Worm (Caenorhabditis elegans): Measurements from ENCODE around the gene gck-1.

Gene gck-1

ce11 chrV:8949873-8950272, 2.3 kb downstream of the gck-1 start:
- TF ChIP-seq hlh-6 (tag; optimal IDR thresholded peaks at IDR 0.05), result no peak
- no peak for TF ChIP-seq zip-5 (tag; optimal IDR thresholded peaks at IDR 0.05)
- no peak for TF ChIP-seq hlh-8 (tag; optimal IDR thresholded peaks at IDR 0.05)
- TF ChIP-seq nhr-11 (tag; optimal IDR thresholded peaks at IDR 0.05), result no peak
- TF ChIP-seq pax-1 (tag; optimal IDR thresholded peaks at IDR 0.05), result no peak
- TF ChIP-seq ref-2 (tag; optimal IDR thresholded peaks at IDR 0.05), result no peak
- TF ChIP-seq F13H6.1 (tag; optimal IDR thresholded peaks at IDR 0.05), result no peak
- no peak for TF ChIP-seq npax-4 (tag; optimal IDR thresholded peaks at IDR 0.05)
- no peak for TF ChIP-seq sdc-2 (tag; optimal IDR thresholded peaks at IDR 0.05)
- TF ChIP-seq unc-55 (GFP tag; optimal IDR thresholded peaks at IDR 0.05), result no peak
- no peak for TF ChIP-seq odd-2 (tag; optimal IDR thresholded peaks at IDR 0.05)
- no peak for TF ChIP-seq elt-2 (tag; optimal IDR thresholded peaks at IDR 0.05)
- TF ChIP-seq T23F11.4 (GFP tag; optimal IDR thresholded peaks at IDR 0.05), result no peak
- TF ChIP-seq unc-3 (GFP tag; conservative IDR thresholded peaks at IDR 0.05), result no peak
- no peak for TF ChIP-seq unc-3 (tag; optimal IDR thresholded peaks at IDR 0.05)
- no peak for TF ChIP-seq ztf-16 (tag; optimal IDR thresholded peaks at IDR 0.05)

ce11 chrV:8956387-8957095, 8.9 kb downstream of the gck-1 start, which contains the start of gene ttc-17:
TSS of gene ttc-17 (plus strand) at chrV:8957045.
- TF ChIP-seq unc-42 (tag; optimal IDR thresholded peaks at IDR 0.05), result no peak
- TF ChIP-seq C08G9.2 (tag; optimal IDR thresholded peaks at IDR 0.05), result no peak
- TF ChIP-seq ceh-14 (tag; optimal IDR thresholded peaks at IDR 0.05), result no peak
- TF ChIP-seq ceh-9 (tag; optimal IDR thresholded peaks at IDR 0.05), result no peak
- TF ChIP-seq ceh-30 (tag; optimal IDR thresholded peaks at IDR 0.05), result no peak
- no peak for TF ChIP-seq fax-1 (tag; optimal IDR thresholded peaks at IDR 0.05)
- no peak for TF ChIP-seq pros-1 (tag; optimal IDR thresholded peaks at IDR 0.05)
- TF ChIP-seq F13H6.1 (tag; optimal IDR thresholded peaks at IDR 0.05), result no peak
- no peak for TF ChIP-seq syd-9 (tag; optimal IDR thresholded peaks at IDR 0.05)
- no peak for TF ChIP-seq ceh-19 (GFP tag; optimal IDR thresholded peaks at IDR 0.05)

ce11 chrV:8964055-8964758, 16.6 kb downstream of the gck-1 start, which contains the start of gene nhr-44:
TSS of gene nhr-44 (minus strand) at chrV:8964105.
- TF ChIP-seq K09A11.1 (tag; optimal IDR thresholded peaks at IDR 0.05; ENCODE audit: insufficient read depth) (no peak), pax-1 (tag; optimal IDR thresholded peaks at IDR 0.05) (peak; percentile 53)

- no peak for TF ChIP-seq sdc-2 (tag; optimal IDR thresholded peaks at IDR 0.05)
- TF ChIP-seq ets-4 (tag; optimal IDR thresholded peaks at IDR 0.05), result no peak
- no peak for TF ChIP-seq ttx-3 (tag; optimal IDR thresholded peaks at IDR 0.05)
- TF ChIP-seq pag-3 (tag; optimal IDR thresholded peaks at IDR 0.05; ENCODE audit: borderline replicate concordance), result no peak
- no peak for TF ChIP-seq lin-11 (tag; optimal IDR thresholded peaks at IDR 0.05)
- TF ChIP-seq elt-4 (tag; optimal IDR thresholded peaks at IDR 0.05), result no peak
- TF ChIP-seq ceh-14 (tag; optimal IDR thresholded peaks at IDR 0.05), result no peak
- TF ChIP-seq rnt-1 (tag; optimal IDR thresholded peaks at IDR 0.05), result no peak
- TF ChIP-seq eyg-1 (tag; optimal IDR thresholded peaks at IDR 0.05), result no peak
- TF ChIP-seq ceh-9 (tag; optimal IDR thresholded peaks at IDR 0.05), result no peak
- no peak for TF ChIP-seq unc-42 (tag; optimal IDR thresholded peaks at IDR 0.05)
- TF ChIP-seq C38D4.7 (GFP tag; optimal IDR thresholded peaks at IDR 0.05), result no peak
- no peak for TF ChIP-seq fkh-6 (tag; optimal IDR thresholded peaks at IDR 0.05)
- TF ChIP-seq T23F11.4 (GFP tag; optimal IDR thresholded peaks at IDR 0.05), result no peak
- no peak for TF ChIP-seq hlh-30 (tag; optimal IDR thresholded peaks at IDR 0.05; ENCODE audit: insufficient read depth)
- TF ChIP-seq unc-86 (tag; optimal IDR thresholded peaks at IDR 0.05), result no peak
- no peak for TF ChIP-seq nhr-232 (tag; optimal IDR thresholded peaks at IDR 0.05)
These were observed 18.5 kb downstream of the gck-1 start, which contains the start of gene nhr-219 for ce11 chrV:8966086-8966485. TSS of gene nhr-219 (minus strand) at chrV:8966186.

All from whole organism, late embryonic.